Worm (Caenorhabditis elegans): ENCODE measurements around the gene Y116A8C.24.
"Not testable (repeated sequence)": the region's sequence is repeated elsewhere in the genome, so short reads cannot be mapped to it uniquely, and the experiment has no call there.

Gene Y116A8C.24

ce11 chrIV:17070791-17071190, at the start of gene Y116A8C.24:
Gene Y116A8C.24 (minus strand): TSS chrIV:17070891.
- not testable (repeated sequence) for TF ChIP-seq lag-1 (GFP tag; IDR thresholded peaks at IDR 0.05); pbrm-1 (GFP tag; IDR thresholded peaks at IDR 0.05); nhr-27 (tag; optimal IDR thresholded peaks at IDR 0.05)

ce11 chrIV:17118987-17119732, 48.5 kb upstream of the Y116A8C.24 start, which contains the start of gene itsn-1:
Gene itsn-1 (plus strand): TSS chrIV:17119682.
- 0 out of 2 replicates have a peak, but pooled peaks have one; percentile 31 for TF ChIP-seq mcd-1 (GFP tag; IDR thresholded peaks at IDR 0.05)
- TF ChIP-seq F49E8.2 (tag; optimal IDR thresholded peaks at IDR 0.05; ENCODE audit: insufficient read depth): peak; percentile 7
- TF ChIP-seq rec-8 (tag; optimal IDR thresholded peaks at IDR 0.05): peak in 1 of 2 experiments; percentile 8
- 0 out of 2 replicates have a peak, but pooled peaks have one; percentile 5 for TF ChIP-seq ztf-28 (GFP tag; IDR thresholded peaks at IDR 0.05)
- TF ChIP-seq F37B4.10 (GFP tag; IDR thresholded peaks at IDR 0.05): no peak
- TF ChIP-seq madf-3 (GFP tag; IDR thresholded peaks at IDR 0.05): peak; percentile 94
- no peak for TF ChIP-seq nfya-2 (GFP tag; IDR thresholded peaks at IDR 0.05)
- TF ChIP-seq C17E4.6 (GFP tag; IDR thresholded peaks at IDR 0.05): peak; percentile 6; the same call in 1 of the 2 replicates
- peak; percentile 62; the same call in 1 of the 2 replicates for TF ChIP-seq attf-6 (GFP tag; IDR thresholded peaks at IDR 0.05)
- TF ChIP-seq dpff-1 (tag; optimal IDR thresholded peaks at IDR 0.05): no peak
- peak; percentile 46; the same call in 1 of the 2 replicates for TF ChIP-seq dox-1 (GFP tag; IDR thresholded peaks at IDR 0.05)
- no peak for TF ChIP-seq snpc-4 (GFP tag; optimal IDR thresholded peaks at IDR 0.05)
- TF ChIP-seq snpc-4 (tag; optimal IDR thresholded peaks at IDR 0.05): peak in 1 of 4 experiments; percentile 57
- peak; percentile 70; the same call in 1 of the 2 replicates for TF ChIP-seq zfh-2 (GFP tag; conservative IDR thresholded peaks at IDR 0.05)
- 0 out of 2 replicates have a peak, but pooled peaks have one; percentile 16 for TF ChIP-seq F33H1.4 (GFP tag; IDR thresholded peaks at IDR 0.05)
- peak; percentile 83; the same call in 1 of the 2 replicates for TF ChIP-seq egrh-3 (GFP tag; IDR thresholded peaks at IDR 0.05)

- TF ChIP-seq F23B12.7 (tag; optimal IDR thresholded peaks at IDR 0.05; ENCODE audit: insufficient read depth) (peak; percentile 38), Y53G8AR.9 (GFP tag; conservative IDR thresholded peaks at IDR 0.05) (no peak), ama-1 (optimal IDR thresholded peaks at IDR 0.05) (no peak), ama-1 (GFP tag; optimal IDR thresholded peaks at IDR 0.05) (no peak), ceh-100 (GFP tag; IDR thresholded peaks at IDR 0.05) (peak; percentile 63), let-607 (tag; optimal IDR thresholded peaks at IDR 0.05) (no peak), rpc-1 (optimal IDR thresholded peaks at IDR 0.05) (no peak), rpc-1 (tag; optimal IDR thresholded peaks at IDR 0.05) (no peak), K11D2.4 (GFP tag; IDR thresholded peaks at IDR 0.05) (no peak), pha-4 (tag; optimal IDR thresholded peaks at IDR 0.05) (no peak), snpc-4 (GFP tag; optimal IDR thresholded peaks at IDR 0.05) (no peak), snpc-4 (tag; optimal IDR thresholded peaks at IDR 0.05) (peak in 3 of 4 experiments; percentile 14 to 45 (median 24)), Y95B8A.8 (GFP tag; IDR thresholded peaks at IDR 0.05) (no peak), tbx-9 (tag; optimal IDR thresholded peaks at IDR 0.05; ENCODE audit: borderline replicate concordance) (no peak), attf-3 (GFP tag; conservative IDR thresholded peaks at IDR 0.05) (no peak), attf-5 (GFP tag; optimal IDR thresholded peaks at IDR 0.05) (peak; percentile 56), egl-44 (GFP tag; IDR thresholded peaks at IDR 0.05) (no peak), F55B11.4 (tag; optimal IDR thresholded peaks at IDR 0.05; ENCODE audit: borderline replicate concordance, insufficient read depth) (no peak), T07F8.4 (tag; optimal IDR thresholded peaks at IDR 0.05) (no peak), cebp-1 (GFP tag; IDR thresholded peaks at IDR 0.05) (no peak), cebp-1 (tag; optimal IDR thresholded peaks at IDR 0.05) (no peak), snpc-3.4 (tag; optimal IDR thresholded peaks at IDR 0.05) (peak; percentile 1), aptf-2 (GFP tag; conservative IDR thresholded peaks at IDR 0.05) (no peak), die-1 (tag; optimal IDR thresholded peaks at IDR 0.05) (no peak), lin-26 (GFP tag; IDR thresholded peaks at IDR 0.05) (no peak), lag-1 (GFP tag; IDR thresholded peaks at IDR 0.05) (no peak), C17E4.6 (GFP tag; IDR thresholded peaks at IDR 0.05) (no peak), madf-8 (GFP tag; conservative IDR thresholded peaks at IDR 0.05) (no peak), xnd-1 (tag; optimal IDR thresholded peaks at IDR 0.05) (no peak)
Measured at ce11 chrIV:17118585-17118984, 47.9 kb upstream of the Y116A8C.24 start, which contains the start of gene uaf-2. Gene uaf-2 (minus strand): TSS chrIV:17118767.
